Worm (Caenorhabditis elegans): ENCODE data around the gene pssy-2.
A peak's percentile ranks its signal among the peaks of the same experiment; 100 is the strongest.

Gene pssy-2

ce11 chrIII:13434404-13434803 is 37.2 kb upstream of the pssy-2 start, which contains the start of gene F45G2.7 (continued):
- TF ChIP-seq zfp-3 (GFP tag; conservative IDR thresholded peaks at IDR 0.05) (no peak), ZK546.5 (tag; optimal IDR thresholded peaks at IDR 0.05) (no peak), nhr-237 (tag; optimal IDR thresholded peaks at IDR 0.05) (no peak), Y5F2A.4 (GFP tag; optimal IDR thresholded peaks at IDR 0.05) (no peak)

- TF ChIP-seq jun-1 (tag; optimal IDR thresholded peaks at IDR 0.05) (no peak), lim-7 (GFP tag; IDR thresholded peaks at IDR 0.05) (no peak), snpc-4 (tag; optimal IDR thresholded peaks at IDR 0.05) (no peak), R02D3.7 (tag; optimal IDR thresholded peaks at IDR 0.05) (no peak), ceh-62 (tag; optimal IDR thresholded peaks at IDR 0.05) (no peak), arid-1 (GFP tag; conservative IDR thresholded peaks at IDR 0.05) (no peak), hif-1 (tag; optimal IDR thresholded peaks at IDR 0.05) (no peak)
Measured at ce11 chrIII:13435570-13435969, 36.0 kb upstream of the pssy-2 start, which contains the start of gene F45G2.8. Gene F45G2.8 (minus strand): TSS chrIII:13435670.

- TF ChIP-seq saeg-2 (GFP tag; IDR thresholded peaks at IDR 0.05) (no peak), vab-7 (GFP tag; IDR thresholded peaks at IDR 0.05) (no peak), Y105C5A.15 (GFP tag; IDR thresholded peaks at IDR 0.05) (no peak), lsy-2 (tag; optimal IDR thresholded peaks at IDR 0.05) (no peak), nhr-6 (tag; optimal IDR thresholded peaks at IDR 0.05) (no peak), pqm-1 (tag; optimal IDR thresholded peaks at IDR 0.05) (no peak), jun-1 (tag; optimal IDR thresholded peaks at IDR 0.05) (no peak), hlh-30 (tag; optimal IDR thresholded peaks at IDR 0.05; ENCODE audit: insufficient read depth) (no peak), aly-2 (tag; optimal IDR thresholded peaks at IDR 0.05) (no peak), nhr-28 (tag; optimal IDR thresholded peaks at IDR 0.05) (no peak), nhr-41 (GFP tag; IDR thresholded peaks at IDR 0.05) (no peak), nhr-111 (GFP tag; optimal IDR thresholded peaks at IDR 0.05) (no peak), tra-1 (GFP tag; IDR thresholded peaks at IDR 0.05) (no peak), aha-1 (tag) (no peak), F37D6.2 (tag; optimal IDR thresholded peaks at IDR 0.05) (no peak), dmd-6 (GFP tag; IDR thresholded peaks at IDR 0.05) (no peak), T20F7.1 (GFP tag; optimal IDR thresholded peaks at IDR 0.05) (no peak), mep-1 (tag; optimal IDR thresholded peaks at IDR 0.05) (no peak)
Measured at ce11 chrIII:13436843-13437242, 34.8 kb upstream of the pssy-2 start, which contains the start of gene F45G2.9. Gene F45G2.9 (minus strand): TSS chrIII:13436943.

- no peak for TF ChIP-seq F49E8.2 (tag; optimal IDR thresholded peaks at IDR 0.05; ENCODE audit: borderline replicate concordance)
- TF ChIP-seq jun-1 (tag; optimal IDR thresholded peaks at IDR 0.05) = no peak
- TF ChIP-seq daf-16 (GFP tag; optimal IDR thresholded peaks at IDR 0.05) = no peak
- TF ChIP-seq daf-16 (tag; optimal IDR thresholded peaks at IDR 0.05) = peak; percentile 37
- no peak for TF ChIP-seq set-16 (GFP tag; IDR thresholded peaks at IDR 0.05)
- TF ChIP-seq mdl-1 (tag; optimal IDR thresholded peaks at IDR 0.05) = no peak
- TF ChIP-seq nhr-77 (tag; optimal IDR thresholded peaks at IDR 0.05) = peak; percentile 7
- no peak for TF ChIP-seq Y5F2A.4 (GFP tag; optimal IDR thresholded peaks at IDR 0.05)
- TF ChIP-seq hif-1 (tag; optimal IDR thresholded peaks at IDR 0.05) = peak in 1 of 2 experiments; percentile 64
- TF ChIP-seq zip-11 (GFP tag; IDR thresholded peaks at IDR 0.05) = no peak
- TF ChIP-seq lsy-2 (tag; optimal IDR thresholded peaks at IDR 0.05) = peak in 1 of 2 experiments; percentile 69
- no peak for TF ChIP-seq nhr-28 (tag; optimal IDR thresholded peaks at IDR 0.05)
- TF ChIP-seq ceh-32 (tag; optimal IDR thresholded peaks at IDR 0.05; ENCODE audit: poor library complexity) = no peak
- no peak for TF ChIP-seq cey-2 (tag; optimal IDR thresholded peaks at IDR 0.05; ENCODE audit: borderline replicate concordance, insufficient read depth)
- TF ChIP-seq fos-1 (tag; optimal IDR thresholded peaks at IDR 0.05) = no peak
- TF ChIP-seq lin-1 (GFP tag; IDR thresholded peaks at IDR 0.05) = no peak
- TF ChIP-seq spr-3 (GFP tag; optimal IDR thresholded peaks at IDR 0.05) = no peak
- peak; percentile 88 for TF ChIP-seq mes-2 (tag; optimal IDR thresholded peaks at IDR 0.05; ENCODE audit: poor library complexity, severe bottlenecking)
- TF ChIP-seq unc-130 (GFP tag; optimal IDR thresholded peaks at IDR 0.05) = no peak
- no peak for TF ChIP-seq nhr-76 (tag; optimal IDR thresholded peaks at IDR 0.05)
- no peak for TF ChIP-seq lin-15B (tag; optimal IDR thresholded peaks at IDR 0.05)
- TF ChIP-seq hlh-11 (tag; optimal IDR thresholded peaks at IDR 0.05) = no peak
- TF ChIP-seq dmd-8 (GFP tag; IDR thresholded peaks at IDR 0.05) = no peak
- TF ChIP-seq ceh-62 (tag; optimal IDR thresholded peaks at IDR 0.05) = no peak
- TF ChIP-seq daf-19 (GFP tag; conservative IDR thresholded peaks at IDR 0.05) = no peak
Measured at ce11 chrIII:13439415-13439814, 32.2 kb upstream of the pssy-2 start, which contains the start of gene ciao-2B. Gene ciao-2B (minus strand): TSS chrIII:13439544.
